Fruit fly (Drosophila melanogaster) S2 (cell line): ENCODE measurements around the gene ND-39.

Experiments
- CG8478 ChIP-seq: fragments of >200 bp; optimal IDR thresholded peaks from 2 replicates; lab custom pipeline; 2018
- CTCF ChIP-seq, 2 experiments: fragments of >200 bp; optimal IDR thresholded peaks; 2 replicates each; lab custom pipeline; 2018

DNA sequence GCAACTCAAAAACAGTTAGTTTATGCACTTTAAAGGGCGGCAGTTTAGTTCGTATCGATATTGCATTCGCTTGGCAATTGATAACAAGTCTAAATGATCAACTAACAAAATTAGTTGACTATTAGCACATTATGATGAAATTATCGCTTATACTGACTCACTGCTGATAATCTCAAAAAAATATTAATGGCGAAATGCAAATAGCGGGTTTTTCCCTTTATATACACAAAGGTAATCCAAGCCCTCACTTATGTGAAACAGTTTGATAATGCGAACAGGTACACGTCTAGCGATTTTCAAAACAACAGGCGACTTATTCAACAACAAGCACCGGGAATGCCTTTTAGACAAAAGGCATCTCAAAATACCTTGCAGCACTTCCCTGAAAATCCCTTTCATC lies 22.2 kb downstream of the ND-39 start:
- no peak for TF ChIP-seq CG8478 (lab: Kevin White, UChicago)
- TF ChIP-seq CTCF (optimal IDR thresholded peaks at IDR 0.05; lab: Kevin White, UChicago) = no peak
